Fruit fly (Drosophila melanogaster): ENCODE results near the gene CG15765.

DNA sequence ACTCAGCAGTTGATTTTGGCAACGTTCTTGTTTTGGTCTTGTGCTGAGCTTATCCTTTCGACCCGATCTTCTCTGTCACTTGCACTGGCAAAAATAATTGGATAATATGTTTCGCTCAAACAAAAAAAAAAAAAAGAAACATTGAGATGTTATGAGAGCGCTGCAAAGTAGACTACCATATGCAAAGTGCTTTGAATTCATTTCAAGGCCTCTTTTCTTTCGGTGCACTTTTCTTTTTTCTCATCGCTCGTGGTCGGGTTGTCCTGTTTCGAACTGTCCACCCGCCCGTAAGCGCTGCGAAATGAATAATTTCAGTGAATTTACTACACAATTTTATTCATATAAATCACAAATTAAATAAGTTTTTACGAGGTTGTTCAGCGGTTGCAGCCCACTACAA, 1.6 kb downstream of the CG15765 start:
- TF ChIP-seq scrt (GFP tag; optimal IDR thresholded peaks at IDR 0.05) (no peak), onecut (GFP tag; IDR thresholded peaks at IDR 0.05) (no peak)
